Worm (Caenorhabditis elegans): ENCODE measurements around the gene let-756.
A peak's percentile ranks its signal among the peaks of the same experiment; 100 is the strongest.

let-756 gene

DNA sequence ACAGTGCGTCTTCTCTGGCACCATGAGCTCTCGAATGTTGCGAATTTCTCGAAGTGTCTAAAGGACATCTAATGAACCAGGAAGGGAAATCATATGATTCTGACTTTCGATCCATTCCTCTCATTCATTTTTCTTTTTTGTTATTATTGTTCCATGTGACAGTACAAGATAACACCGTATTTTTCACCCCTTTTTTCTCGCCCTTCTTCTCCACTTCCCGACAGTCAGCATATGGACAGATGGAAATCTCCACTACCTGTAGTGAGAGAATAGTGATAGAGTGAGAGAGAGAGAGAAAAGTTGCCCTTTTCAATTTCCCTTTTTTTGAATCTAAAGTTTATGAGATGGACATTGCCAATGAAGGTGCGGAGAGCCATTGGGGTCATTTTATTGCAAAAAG lies 46.1 kb upstream of the let-756 start (continued):
- TF ChIP-seq lin-13 (GFP tag; optimal IDR thresholded peaks at IDR 0.05) (peak; percentile 13), snu-23 (GFP tag; optimal IDR thresholded peaks at IDR 0.05) (peak; percentile 51), tbx-2 (tag; optimal IDR thresholded peaks at IDR 0.05) (peak; percentile 2), skn-1 (tag; optimal IDR thresholded peaks at IDR 0.05) (peak; percentile 20)

DNA sequence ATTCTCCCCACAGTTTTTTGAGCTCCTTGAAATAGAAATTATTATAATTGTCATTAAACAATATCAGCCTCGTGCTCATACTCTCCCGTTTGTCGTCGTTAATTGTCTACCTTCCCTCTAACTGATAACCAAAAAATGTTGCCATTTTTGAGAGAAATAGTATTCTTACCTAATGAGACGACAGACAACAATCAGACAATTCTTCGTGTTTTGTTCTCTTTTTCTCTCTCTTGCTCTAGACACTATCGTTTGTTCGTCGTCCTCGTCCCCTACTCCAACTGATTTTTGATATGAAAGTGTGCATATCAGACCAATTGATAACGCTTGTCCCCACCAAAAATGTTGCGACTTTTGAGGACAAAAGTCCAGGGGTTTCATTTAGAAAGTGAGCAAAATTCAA lies 45.4 kb upstream of the let-756 start:
- peak; percentile 83 for TF ChIP-seq elt-2 (tag; optimal IDR thresholded peaks at IDR 0.05)
- TF ChIP-seq efl-1 (optimal IDR thresholded peaks at IDR 0.05): no peak
- peak in 1 of 2 experiments; percentile 93 for TF ChIP-seq efl-1 (GFP tag; optimal IDR thresholded peaks at IDR 0.05 in 1 of 2)
- TF ChIP-seq lin-14 (GFP tag; optimal IDR thresholded peaks at IDR 0.05): peak; percentile 29
- peak in 1 of 2 experiments; percentile 4 for TF ChIP-seq lsy-2 (tag; optimal IDR thresholded peaks at IDR 0.05)
- TF ChIP-seq nhr-20 (tag; optimal IDR thresholded peaks at IDR 0.05): peak; percentile 18
- TF ChIP-seq egl-13 (tag; optimal IDR thresholded peaks at IDR 0.05): peak; percentile 38
- TF ChIP-seq efl-3 (GFP tag; optimal IDR thresholded peaks at IDR 0.05): no peak
- TF ChIP-seq nhr-71 (tag; optimal IDR thresholded peaks at IDR 0.05): peak; percentile 39
- TF ChIP-seq fkh-10 (GFP tag; optimal IDR thresholded peaks at IDR 0.05): no peak
- TF ChIP-seq lin-35 (GFP tag; optimal IDR thresholded peaks at IDR 0.05): peak in 1 of 2 experiments; percentile 57
- no peak for TF ChIP-seq sox-4 (tag; optimal IDR thresholded peaks at IDR 0.05)
- TF ChIP-seq elt-3 (tag; optimal IDR thresholded peaks at IDR 0.05): peak in 1 of 6 experiments; percentile 25

DNA sequence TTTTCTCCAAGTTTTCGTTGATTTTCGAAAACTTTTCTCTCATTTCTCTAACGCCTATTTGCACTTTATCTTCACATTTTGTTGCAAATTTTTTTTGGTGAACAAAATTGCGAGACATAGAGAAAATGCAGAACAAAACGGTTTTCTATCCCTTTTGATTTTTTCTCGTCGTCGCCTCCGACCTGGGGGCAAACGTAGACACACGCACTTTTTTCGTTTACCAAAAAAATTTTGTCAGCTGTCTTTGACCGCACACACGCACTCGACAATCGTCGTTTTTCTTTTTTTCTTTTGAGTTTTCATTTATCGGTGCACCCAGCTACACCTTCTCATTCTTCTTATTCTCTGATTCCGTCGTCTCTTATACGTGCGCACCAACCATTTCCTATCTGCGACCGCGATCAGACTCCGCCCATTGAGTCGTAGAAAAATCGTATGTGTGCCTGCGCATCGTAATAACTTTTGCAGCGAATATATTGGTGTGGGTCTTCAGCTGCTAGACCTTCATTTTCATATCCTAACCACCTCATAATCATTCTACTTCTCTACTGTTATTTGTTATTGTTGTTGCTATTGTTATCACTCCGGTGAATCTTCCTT lies 44.5 kb upstream of the let-756 start:
- TF ChIP-seq lin-39 (tag; optimal IDR thresholded peaks at IDR 0.05) (peak; percentile 80), ces-1 (GFP tag; optimal IDR thresholded peaks at IDR 0.05) (no peak), ceh-82 (tag; optimal IDR thresholded peaks at IDR 0.05) (peak in 2 of 3 experiments; percentile 14 to 22), lsy-2 (tag; optimal IDR thresholded peaks at IDR 0.05) (peak; percentile 61 to 81), nhr-47 (tag; optimal IDR thresholded peaks at IDR 0.05) (peak; percentile 59), ceh-63 (GFP tag; optimal IDR thresholded peaks at IDR 0.05) (no peak), F16B12.6 (tag; optimal IDR thresholded peaks at IDR 0.05) (peak; percentile 31), nhr-90 (tag; optimal IDR thresholded peaks at IDR 0.05; ENCODE audit: poor library complexity) (peak; percentile 51), efl-1 (optimal IDR thresholded peaks at IDR 0.05) (peak in 1 of 2 experiments; percentile 45), efl-1 (GFP tag; optimal IDR thresholded peaks at IDR 0.05 in 1 of 2) (peak in 1 of 2 experiments; percentile 88), unc-30 (tag; optimal IDR thresholded peaks at IDR 0.05) (no peak), mab-9 (GFP tag; IDR thresholded peaks at IDR 0.05) (no peak), lin-15B (tag; optimal IDR thresholded peaks at IDR 0.05) (no peak), C04F5.9 (tag; optimal IDR thresholded peaks at IDR 0.05) (no peak), fos-1 (tag; optimal IDR thresholded peaks at IDR 0.05) (peak; percentile 44), hlh-4 (tag; optimal IDR thresholded peaks at IDR 0.05) (no peak), xbp-1 (tag; optimal IDR thresholded peaks at IDR 0.05) (peak; percentile 25), egl-27 (tag; optimal IDR thresholded peaks at IDR 0.05) (peak in 1 of 2 experiments; percentile 14), pax-3 (tag; optimal IDR thresholded peaks at IDR 0.05) (no peak), elt-3 (tag; optimal IDR thresholded peaks at IDR 0.05) (peak in 3 of 6 experiments; percentile 7 to 59 (median 14)), vab-15 (tag; optimal IDR thresholded peaks at IDR 0.05) (peak; percentile 2), swsn-7 (tag; optimal IDR thresholded peaks at IDR 0.05) (peak; percentile 53), mdl-1 (tag; optimal IDR thresholded peaks at IDR 0.05) (peak in 1 of 2 experiments; percentile 58), lin-13 (GFP tag; optimal IDR thresholded peaks at IDR 0.05) (peak; percentile 38), irx-1 (tag; optimal IDR thresholded peaks at IDR 0.05) (peak; percentile 67), nhr-71 (tag; optimal IDR thresholded peaks at IDR 0.05) (peak; percentile 93), lir-3 (tag; optimal IDR thresholded peaks at IDR 0.05; ENCODE audit: poor library complexity) (no peak), nhr-85 (tag) (peak; percentile 99), nhr-19 (GFP tag; conservative IDR thresholded peaks at IDR 0.05) (peak; percentile 78), lin-35 (GFP tag; optimal IDR thresholded peaks at IDR 0.05) (peak in 1 of 2 experiments; percentile 54), hpl-2 (GFP tag; optimal IDR thresholded peaks at IDR 0.05) (no peak), nhr-237 (tag; optimal IDR thresholded peaks at IDR 0.05) (peak; percentile 24), nhr-28 (tag; optimal IDR thresholded peaks at IDR 0.05) (no peak), nhr-76 (tag; optimal IDR thresholded peaks at IDR 0.05) (no peak), C34B4.2 (tag; optimal IDR thresholded peaks at IDR 0.05) (no peak), alr-1 (tag; optimal IDR thresholded peaks at IDR 0.05; ENCODE audit: borderline replicate concordance) (no peak), unc-98 (GFP tag; IDR thresholded peaks at IDR 0.05) (no peak)

All from whole organism, L1 larva.